Worm (Caenorhabditis elegans) whole organism, L2 larva: ENCODE results near the gene C34D10.5.

Experiments
- C34F6.9 ChIP-seq: fragments of 150-350 bp; optimal IDR thresholded peaks from 2 replicates; lab custom pipeline; 2014; ENCODE audit warnings: missing biosample characterization, missing genetic modification characterization
- F13H6.1 ChIP-seq: sonication (generic microtip); optimal IDR thresholded peaks from 2 replicates; lab custom pipeline; 2016; ENCODE audit warnings: missing genetic modification characterization, missing compliant biosample characterization
- R02D3.7 ChIP-seq: fragments of 150-350 bp; optimal IDR thresholded peaks from 2 replicates; lab custom pipeline; 2014; ENCODE audit warnings: missing biosample characterization, missing genetic modification characterization
- Y55F3AM.14 ChIP-seq: fragments of 200-800 bp; sonication (Bioruptor generic); optimal IDR thresholded peaks from 2 replicates; lab custom pipeline; 2018; ENCODE audit warnings: mild to moderate bottlenecking, missing genetic modification characterization, missing compliant biosample characterization
- alr-1 ChIP-seq: fragments of 150-350 bp; optimal IDR thresholded peaks from 2 replicates; lab custom pipeline; 2014; ENCODE audit warnings: missing biosample characterization, missing genetic modification characterization
- aly-2 ChIP-seq: fragments of 150-350 bp; optimal IDR thresholded peaks from 2 replicates; lab custom pipeline; 2014; ENCODE audit warnings: missing biosample characterization, missing genetic modification characterization
- ama-1 ChIP-seq: fragments of 150-350 bp; optimal IDR thresholded peaks from 2 replicates; lab custom pipeline; 2018; ENCODE audit warnings: inconsistent platforms
- blmp-1 ChIP-seq: sonication (generic microtip); optimal IDR thresholded peaks from 2 replicates; lab custom pipeline; 2017; ENCODE audit warnings: missing genetic modification characterization, mild to moderate bottlenecking, missing compliant biosample characterization, antibody characterized with exemption, moderate library complexity; ENCODE audit not compliant: insufficient read depth
- ceh-16 ChIP-seq: fragments of 150-350 bp; optimal IDR thresholded peaks from 2 replicates; lab custom pipeline; 2014; ENCODE audit warnings: missing biosample characterization, missing genetic modification characterization
- ceh-82 ChIP-seq: fragments of 150-350 bp; optimal IDR thresholded peaks from 2 replicates; lab custom pipeline; 2014; ENCODE audit warnings: missing biosample characterization, missing genetic modification characterization
- crh-2 ChIP-seq: sonication (generic microtip); optimal IDR thresholded peaks from 2 replicates; lab custom pipeline; 2017; ENCODE audit warnings: missing biosample characterization, missing genetic modification characterization
- dmd-4 ChIP-seq: sonication (generic microtip); optimal IDR thresholded peaks from 2 replicates; lab custom pipeline; 2017; ENCODE audit warnings: missing biosample characterization, missing genetic modification characterization
- elt-1 ChIP-seq: fragments of 150-350 bp; optimal IDR thresholded peaks from 2 replicates; lab custom pipeline; 2014; ENCODE audit warnings: missing biosample characterization, missing genetic modification characterization
- elt-3 ChIP-seq: sonication (generic microtip); optimal IDR thresholded peaks from 2 replicates; lab custom pipeline; 2017; ENCODE audit warnings: missing biosample characterization, missing genetic modification characterization
- fos-1 ChIP-seq: fragments of 150-350 bp; optimal IDR thresholded peaks from 2 replicates; lab custom pipeline; 2014; ENCODE audit warnings: missing biosample characterization, missing genetic modification characterization
- gmeb-1 ChIP-seq: fragments of 150-350 bp; optimal IDR thresholded peaks from 2 replicates; lab custom pipeline; 2014; ENCODE audit warnings: missing biosample characterization, missing genetic modification characterization
- lin-11 ChIP-seq: fragments of 150-350 bp; sonication (generic microtip); optimal IDR thresholded peaks from 2 replicates; lab custom pipeline; 2014; ENCODE audit warnings: missing biosample characterization, missing genetic modification characterization, inconsistent platforms, mixed read lengths
- lin-13 ChIP-seq: fragments of 150-350 bp; optimal IDR thresholded peaks from 2 replicates; lab custom pipeline; 2014; ENCODE audit warnings: missing biosample characterization, missing genetic modification reagents, missing genetic modification characterization
- lin-39 ChIP-seq: fragments of 150-350 bp; optimal IDR thresholded peaks from 2 replicates; lab custom pipeline; 2014; ENCODE audit warnings: missing biosample characterization, missing genetic modification reagents, missing genetic modification characterization
- lsy-2 ChIP-seq, 2 experiments: fragments of 150-350 bp in 1 of 2; sonication (generic microtip) in 1 of 2; optimal IDR thresholded peaks; 2 replicates each; lab custom pipeline; 2014 to 2017; ENCODE audit warnings: missing biosample characterization in 2 of 2, missing genetic modification characterization in 2 of 2
- mab-5 ChIP-seq: fragments of 150-350 bp; optimal IDR thresholded peaks from 2 replicates; lab custom pipeline; 2014; ENCODE audit warnings: missing biosample characterization, missing genetic modification characterization
- mbf-1 ChIP-seq: sonication (generic microtip); optimal IDR thresholded peaks from 2 replicates; lab custom pipeline; 2017; ENCODE audit warnings: missing biosample characterization, missing genetic modification characterization
- mdl-1 ChIP-seq, 2 experiments: fragments of 150-350 bp in 1 of 2; sonication (generic microtip) in 1 of 2; optimal IDR thresholded peaks; 2 replicates each; lab custom pipeline; 2017; ENCODE audit warnings: missing biosample characterization in 2 of 2, missing genetic modification characterization in 2 of 2
- nhr-10 ChIP-seq: sonication (generic microtip); optimal IDR thresholded peaks from 2 replicates; lab custom pipeline; 2017; ENCODE audit warnings: missing biosample characterization, missing genetic modification characterization
- nhr-11 ChIP-seq: fragments of 150-350 bp; optimal IDR thresholded peaks from 2 replicates; lab custom pipeline; 2014; ENCODE audit warnings: missing biosample characterization, missing genetic modification characterization
- nhr-12 ChIP-seq: fragments of 150-350 bp; optimal IDR thresholded peaks from 2 replicates; lab custom pipeline; 2014; ENCODE audit warnings: missing biosample characterization, missing genetic modification characterization
- nhr-129 ChIP-seq: fragments of 150-350 bp; optimal IDR thresholded peaks from 2 replicates; lab custom pipeline; 2014; ENCODE audit warnings: missing biosample characterization, missing genetic modification characterization
- nhr-21 ChIP-seq: fragments of 150-350 bp; optimal IDR thresholded peaks from 2 replicates; lab custom pipeline; 2014; ENCODE audit warnings: missing biosample characterization, missing genetic modification characterization
- nhr-23 ChIP-seq: fragments of 150-350 bp; optimal IDR thresholded peaks from 2 replicates; lab custom pipeline; 2014; ENCODE audit warnings: missing biosample characterization, missing genetic modification reagents, missing genetic modification characterization
- nhr-237 ChIP-seq: fragments of 150-350 bp; optimal IDR thresholded peaks from 2 replicates; lab custom pipeline; 2014; ENCODE audit warnings: missing biosample characterization, missing genetic modification characterization
- nhr-25 ChIP-seq: fragments of 150-350 bp; sonication (generic microtip); optimal IDR thresholded peaks from 3 replicates; lab custom pipeline; 2014; ENCODE audit warnings: missing biosample characterization, missing genetic modification characterization
- nhr-6 ChIP-seq: fragments of 150-350 bp; optimal IDR thresholded peaks from 2 replicates; lab custom pipeline; 2014; ENCODE audit warnings: missing biosample characterization, missing genetic modification characterization
- nhr-77 ChIP-seq: fragments of 150-350 bp; optimal IDR thresholded peaks from 2 replicates; lab custom pipeline; 2014; ENCODE audit warnings: missing biosample characterization, missing genetic modification characterization
- peb-1 ChIP-seq: fragments of 150-350 bp; optimal IDR thresholded peaks from 2 replicates; lab custom pipeline; 2014; ENCODE audit warnings: missing biosample characterization, missing genetic modification characterization
- sem-4 ChIP-seq: fragments of 150-350 bp; optimal IDR thresholded peaks from 2 replicates; lab custom pipeline; 2014; ENCODE audit warnings: missing biosample characterization, missing genetic modification reagents, missing genetic modification characterization
- skn-1 ChIP-seq: sonication (generic microtip); optimal IDR thresholded peaks from 2 replicates; lab custom pipeline; 2017; ENCODE audit warnings: missing biosample characterization, missing genetic modification characterization
- sma-3 ChIP-seq: sonication (generic microtip); optimal IDR thresholded peaks from 2 replicates; lab custom pipeline; 2016; ENCODE audit warnings: missing genetic modification reagents, missing genetic modification characterization, missing compliant biosample characterization
- sma-9 ChIP-seq, 2 experiments: fragments of 150-350 bp in 1 of 2; sonication (generic microtip) in 1 of 2; optimal IDR thresholded peaks; 2 replicates each; lab custom pipeline; 2014 to 2016; ENCODE audit warnings: missing genetic modification characterization in 2 of 2, mild to moderate bottlenecking in 1 of 2, missing biosample characterization in 1 of 2, missing compliant biosample characterization in 1 of 2, missing genetic modification reagents in 1 of 2, moderate library complexity in 1 of 2
- snpc-4 ChIP-seq: fragments of 150-350 bp; optimal IDR thresholded peaks from 2 replicates; lab custom pipeline; 2014; ENCODE audit warnings: missing biosample characterization, missing genetic modification characterization
- unc-39 ChIP-seq: fragments of 150-350 bp; optimal IDR thresholded peaks from 2 replicates; lab custom pipeline; 2014; ENCODE audit warnings: missing biosample characterization, missing genetic modification characterization
- unc-62 ChIP-seq: fragments of 150-350 bp; optimal IDR thresholded peaks from 2 replicates; lab custom pipeline; 2014; ENCODE audit warnings: missing biosample characterization, missing genetic modification reagents, missing genetic modification characterization
- zag-1 ChIP-seq: fragments of 150-350 bp; optimal IDR thresholded peaks from 2 replicates; lab custom pipeline; 2014; ENCODE audit warnings: missing biosample characterization, missing genetic modification characterization
- ztf-1 ChIP-seq: fragments of 200-800 bp; sonication (Bioruptor generic); conservative IDR thresholded peaks from 2 replicates; pipeline ENCODE4 v1.3.6; 2022; ENCODE audit warnings: missing genetic modification characterization, missing compliant biosample characterization
- ztf-11 ChIP-seq: sonication (generic microtip); optimal IDR thresholded peaks from 2 replicates; lab custom pipeline; 2017; ENCODE audit warnings: missing biosample characterization, missing genetic modification characterization

Gene C34D10.5

ce11 chrX:8022728-8023127 lies 4.9 kb downstream of the C34D10.5 start:
- peak; percentile 2 for TF ChIP-seq gmeb-1 (tag; lab: Kevin White, UChicago)
- peak; percentile 61 for TF ChIP-seq nhr-129 (tag; lab: Kevin White, UChicago)
- TF ChIP-seq fos-1 (tag; lab: Kevin White, UChicago) = peak; percentile 30
- no peak for TF ChIP-seq nhr-10 (tag; lab: Kevin White, UChicago)
- peak; percentile 56 for TF ChIP-seq crh-2
- TF ChIP-seq peb-1 (tag; lab: Kevin White, UChicago) = no peak
- TF ChIP-seq mdl-1 (tag; optimal IDR thresholded peaks at IDR 0.05; lab: Kevin White, UChicago) = peak in 1 of 2 experiments; percentile 42
- peak; percentile 53 for TF ChIP-seq sma-9 (GFP tag; optimal IDR thresholded peaks at IDR 0.05; lab: Kevin White, UChicago)
- no peak for TF ChIP-seq sma-9 (tag; optimal IDR thresholded peaks at IDR 0.05; lab: Kevin White, UChicago)

DNA sequence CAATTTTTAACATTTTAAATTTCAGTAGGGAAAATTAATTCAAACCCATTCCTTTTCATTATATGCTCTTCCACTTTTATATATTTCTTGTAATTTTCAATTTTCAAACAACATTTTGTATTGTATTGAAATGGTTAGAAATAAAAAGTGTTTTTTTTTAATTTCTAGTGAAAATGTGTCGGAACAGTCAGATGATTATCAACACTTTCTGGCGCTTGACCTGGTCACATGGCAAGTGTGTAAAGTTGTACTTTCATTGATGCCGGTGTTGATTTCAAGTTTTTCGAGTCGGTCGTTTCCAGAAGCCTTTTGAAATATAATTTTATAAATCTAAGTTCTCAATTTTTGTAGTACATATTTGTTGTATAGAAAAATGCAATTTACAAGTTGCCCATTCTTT lies 8.9 kb downstream of the C34D10.5 start:
- TF ChIP-seq ztf-11 (tag; lab: Kevin White, UChicago) (no peak), nhr-12 (tag; lab: Kevin White, UChicago) (no peak), nhr-21 (tag; lab: Kevin White, UChicago) (no peak), nhr-77 (tag; lab: Kevin White, UChicago) (no peak), unc-62 (no peak), ceh-16 (tag; lab: Kevin White, UChicago) (no peak), R02D3.7 (tag; lab: Kevin White, UChicago) (no peak), C34F6.9 (no peak), elt-3 (tag; lab: Kevin White, UChicago) (no peak), aly-2 (tag; lab: Kevin White, UChicago) (no peak), unc-39 (no peak), zag-1 (tag; lab: Kevin White, UChicago) (no peak), nhr-129 (tag; lab: Kevin White, UChicago) (peak; percentile 33), lin-13 (GFP tag; lab: Kevin White, UChicago) (no peak), ama-1 (lab: Kevin White, UChicago) (peak; percentile 9), elt-1 (tag; lab: Kevin White, UChicago) (no peak), lin-11 (tag; lab: Kevin White, UChicago) (no peak), mdl-1 (tag; optimal IDR thresholded peaks at IDR 0.05; lab: Kevin White, UChicago) (no peak), skn-1 (no peak), F13H6.1 (tag; lab: Kevin White, UChicago) (no peak), nhr-6 (tag; lab: Kevin White, UChicago) (no peak), blmp-1 (peak; percentile 20), sma-3 (GFP tag; lab: Kevin White, UChicago) (peak; percentile 25), sem-4 (no peak), gmeb-1 (tag; lab: Kevin White, UChicago) (no peak), lsy-2 (tag; optimal IDR thresholded peaks at IDR 0.05; lab: Kevin White, UChicago) (peak in 1 of 2 experiments; percentile 63), sma-9 (GFP tag; optimal IDR thresholded peaks at IDR 0.05; lab: Kevin White, UChicago) (peak; percentile 52), sma-9 (tag; optimal IDR thresholded peaks at IDR 0.05; lab: Kevin White, UChicago) (no peak), snpc-4 (tag; lab: Kevin White, UChicago) (no peak), crh-2 (peak; percentile 36), nhr-11 (no peak), mbf-1 (tag; lab: Kevin White, UChicago) (no peak), fos-1 (tag; lab: Kevin White, UChicago) (no peak), peb-1 (tag; lab: Kevin White, UChicago) (no peak), mab-5 (tag; lab: Kevin White, UChicago) (no peak), nhr-23 (tag; lab: Kevin White, UChicago) (no peak), nhr-10 (tag; lab: Kevin White, UChicago) (no peak), Y55F3AM.14 (GFP tag; lab: Kevin White, UChicago) (no peak), lin-39 (no peak), nhr-25 (tag; lab: Kevin White, UChicago) (peak; percentile 31), alr-1 (tag; lab: Kevin White, UChicago) (no peak), ztf-1 (GFP tag; lab: Robert Waterston, UW) (no peak)
- TF ChIP-seq, all 48 proteins: peak for 8

DNA sequence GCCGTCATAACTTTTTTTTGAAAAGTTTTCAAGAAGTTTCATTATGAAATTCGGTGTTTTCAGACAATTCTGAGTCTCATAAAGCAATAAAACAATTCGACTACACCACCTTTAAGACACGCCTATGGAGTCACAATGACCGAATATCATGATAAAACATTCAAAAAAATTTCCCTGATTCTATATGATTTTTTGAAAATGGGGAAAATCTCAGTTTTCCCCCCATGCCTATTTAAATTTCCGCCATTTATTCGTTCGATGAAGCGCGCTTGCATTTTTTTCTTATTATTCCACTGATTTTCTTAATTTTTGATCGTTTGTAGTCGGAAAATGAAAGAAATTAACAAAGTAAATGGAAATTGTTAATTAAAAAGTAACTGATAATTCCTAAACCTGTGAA lies 9.7 kb downstream of the C34D10.5 start:
- no peak for TF ChIP-seq nhr-25 (tag; lab: Kevin White, UChicago)
- no peak for TF ChIP-seq dmd-4 (tag; lab: Kevin White, UChicago)
- TF ChIP-seq mab-5 (tag; lab: Kevin White, UChicago) = no peak
- no peak for TF ChIP-seq ceh-82 (tag; lab: Kevin White, UChicago)
- no peak for TF ChIP-seq crh-2
- TF ChIP-seq nhr-12 (tag; lab: Kevin White, UChicago) = no peak
- TF ChIP-seq F13H6.1 (tag; lab: Kevin White, UChicago) = no peak
- TF ChIP-seq lsy-2 (tag; optimal IDR thresholded peaks at IDR 0.05; lab: Kevin White, UChicago) = no peak
- no peak for TF ChIP-seq ceh-16 (tag; lab: Kevin White, UChicago)
- no peak for TF ChIP-seq gmeb-1 (tag; lab: Kevin White, UChicago)
- no peak for TF ChIP-seq nhr-237 (tag; lab: Kevin White, UChicago)
- no peak for TF ChIP-seq sma-9 (GFP tag; optimal IDR thresholded peaks at IDR 0.05; lab: Kevin White, UChicago)
- no peak for TF ChIP-seq sma-9 (tag; optimal IDR thresholded peaks at IDR 0.05; lab: Kevin White, UChicago)
- TF ChIP-seq sem-4 = no peak
- TF ChIP-seq snpc-4 (tag; lab: Kevin White, UChicago) = no peak
- no peak for TF ChIP-seq zag-1 (tag; lab: Kevin White, UChicago)
- no peak for TF ChIP-seq alr-1 (tag; lab: Kevin White, UChicago)
- TF ChIP-seq lin-11 (tag; lab: Kevin White, UChicago) = no peak
- no peak for TF ChIP-seq blmp-1
- TF ChIP-seq, all 48 proteins: peak for 0
